Worm (Caenorhabditis elegans): ENCODE data around the gene srh-37.

The srh-37 gene

DNA sequence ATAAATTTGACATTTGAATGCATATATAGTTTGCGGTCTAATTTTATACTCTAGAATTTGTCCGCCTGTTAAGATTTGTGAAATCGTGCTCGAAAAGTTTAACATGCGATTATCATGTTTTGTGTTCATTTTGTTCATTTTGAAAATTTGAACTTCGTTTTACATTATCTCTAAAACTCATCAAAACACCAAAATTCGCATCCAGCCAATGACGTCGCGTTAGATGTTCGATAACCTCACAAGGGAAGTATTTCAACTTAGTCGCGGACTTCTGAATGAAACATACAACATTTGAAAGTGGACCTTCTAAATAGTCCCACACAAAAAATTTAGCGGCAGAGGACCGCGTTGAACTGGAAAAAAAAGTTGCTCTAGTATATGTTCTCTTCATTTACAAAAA is 29.1 kb upstream of the srh-37 start:
- no peak for TF ChIP-seq nhr-23 (tag; optimal IDR thresholded peaks at IDR 0.05)
- no peak for TF ChIP-seq skn-1 (tag; optimal IDR thresholded peaks at IDR 0.05)
- TF ChIP-seq ztf-1 (GFP tag; conservative IDR thresholded peaks at IDR 0.05): no peak
- no peak for TF ChIP-seq elt-3 (tag; optimal IDR thresholded peaks at IDR 0.05)
- no peak for TF ChIP-seq crh-2 (tag; optimal IDR thresholded peaks at IDR 0.05)
- no peak for TF ChIP-seq ztf-11 (tag; optimal IDR thresholded peaks at IDR 0.05)
- peak; percentile 31 for TF ChIP-seq elt-1 (tag; optimal IDR thresholded peaks at IDR 0.05)
- no peak for TF ChIP-seq nhr-12 (tag; optimal IDR thresholded peaks at IDR 0.05)
- TF ChIP-seq blmp-1 (tag; optimal IDR thresholded peaks at IDR 0.05; ENCODE audit: insufficient read depth): no peak
- TF ChIP-seq sma-9 (GFP tag; optimal IDR thresholded peaks at IDR 0.05): peak; percentile 50
- no peak for TF ChIP-seq sma-9 (tag; optimal IDR thresholded peaks at IDR 0.05)
- TF ChIP-seq nhr-129 (tag; optimal IDR thresholded peaks at IDR 0.05): no peak
- TF ChIP-seq lsy-2 (tag; optimal IDR thresholded peaks at IDR 0.05): no peak

ce11 chrV:539040-539510 is 26.8 kb upstream of the srh-37 start, which contains the start of gene nhr-155:
nhr-155 (plus strand) TSS chrV:539460.
- TF ChIP-seq elt-1 (tag; optimal IDR thresholded peaks at IDR 0.05): peak; percentile 95
- peak; percentile 30 for TF ChIP-seq ceh-16 (tag; optimal IDR thresholded peaks at IDR 0.05)
- peak; percentile 26 for TF ChIP-seq nhr-23 (tag; optimal IDR thresholded peaks at IDR 0.05)
- TF ChIP-seq lin-11 (tag; optimal IDR thresholded peaks at IDR 0.05): no peak
- no peak for TF ChIP-seq skn-1 (tag; optimal IDR thresholded peaks at IDR 0.05)
- TF ChIP-seq sma-9 (GFP tag; optimal IDR thresholded peaks at IDR 0.05): peak; percentile 81
- no peak for TF ChIP-seq sma-9 (tag; optimal IDR thresholded peaks at IDR 0.05)

DNA sequence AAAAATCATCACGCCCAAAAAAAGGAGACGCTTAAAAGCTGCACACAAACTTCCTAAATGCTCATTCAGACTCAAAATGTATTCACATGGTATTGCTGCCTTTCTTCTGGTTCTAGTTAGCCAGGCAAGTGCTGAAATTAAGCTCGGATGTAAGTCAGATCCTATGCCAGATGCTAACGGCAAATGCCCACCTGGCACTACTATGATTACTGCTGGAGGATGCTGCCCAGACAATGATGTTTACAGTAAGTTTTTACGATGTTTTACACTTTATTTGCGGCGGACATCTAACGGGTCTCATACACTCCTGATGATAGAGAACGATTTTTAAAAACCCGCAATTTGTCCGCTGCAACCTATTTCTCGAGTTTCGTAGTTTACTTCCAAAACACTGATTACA is 24.3 kb upstream of the srh-37 start, which contains the start of gene C14C6.5:
C14C6.5 (plus strand) TSS at position 58 of the 400 bp plus-strand sequence.
- TF ChIP-seq blmp-1 (tag; optimal IDR thresholded peaks at IDR 0.05; ENCODE audit: insufficient read depth) (no peak), egl-27 (tag; optimal IDR thresholded peaks at IDR 0.05) (no peak), dmd-4 (tag; optimal IDR thresholded peaks at IDR 0.05) (no peak), unc-39 (tag; optimal IDR thresholded peaks at IDR 0.05) (no peak), skn-1 (tag; optimal IDR thresholded peaks at IDR 0.05) (no peak), ztf-11 (tag; optimal IDR thresholded peaks at IDR 0.05) (no peak), sma-3 (GFP tag; optimal IDR thresholded peaks at IDR 0.05) (no peak), nhr-129 (tag; optimal IDR thresholded peaks at IDR 0.05) (no peak), zag-1 (tag; optimal IDR thresholded peaks at IDR 0.05) (no peak), lin-11 (tag; optimal IDR thresholded peaks at IDR 0.05) (no peak), nhr-21 (tag; optimal IDR thresholded peaks at IDR 0.05) (no peak), nhr-77 (tag; optimal IDR thresholded peaks at IDR 0.05) (no peak), aly-2 (tag; optimal IDR thresholded peaks at IDR 0.05) (no peak), R02D3.7 (tag; optimal IDR thresholded peaks at IDR 0.05) (no peak), F13H6.1 (tag; optimal IDR thresholded peaks at IDR 0.05) (no peak), lin-13 (GFP tag; optimal IDR thresholded peaks at IDR 0.05) (no peak)

DNA sequence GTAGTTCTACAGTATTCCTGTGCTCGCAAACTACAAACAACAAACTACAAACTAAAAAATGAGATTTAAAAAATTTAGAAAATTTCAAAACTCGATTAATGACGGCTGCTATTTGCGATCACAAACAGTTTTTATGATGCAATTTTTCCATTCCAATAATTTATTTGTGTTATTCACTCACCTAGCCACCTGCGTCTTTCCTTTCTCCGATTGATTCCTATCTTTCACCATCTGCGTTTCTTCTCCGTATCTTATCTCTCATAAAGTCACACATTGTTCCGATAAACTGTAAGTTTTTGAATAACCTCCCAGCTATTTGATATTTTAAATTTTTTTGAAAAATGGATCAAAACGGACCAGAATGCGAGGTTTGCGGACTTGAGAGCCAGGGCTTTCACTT is 21.9 kb upstream of the srh-37 start, which contains the start of gene nhr-132:
nhr-132 (plus strand) TSS at position 271 of the 400 bp plus-strand sequence.
- TF ChIP-seq nhr-10 (tag; optimal IDR thresholded peaks at IDR 0.05): no peak
- TF ChIP-seq nhr-6 (tag; optimal IDR thresholded peaks at IDR 0.05): no peak
- no peak for TF ChIP-seq nhr-237 (tag; optimal IDR thresholded peaks at IDR 0.05)
- TF ChIP-seq elt-3 (tag; optimal IDR thresholded peaks at IDR 0.05): no peak
- TF ChIP-seq F13H6.1 (tag; optimal IDR thresholded peaks at IDR 0.05): peak; percentile 27
- TF ChIP-seq alr-1 (tag; optimal IDR thresholded peaks at IDR 0.05): no peak
- TF ChIP-seq ceh-16 (tag; optimal IDR thresholded peaks at IDR 0.05): no peak
- no peak for TF ChIP-seq sem-4 (tag; optimal IDR thresholded peaks at IDR 0.05)
- no peak for TF ChIP-seq aly-2 (tag; optimal IDR thresholded peaks at IDR 0.05)
- no peak for TF ChIP-seq unc-62 (GFP tag; optimal IDR thresholded peaks at IDR 0.05)
- peak; percentile 91 for TF ChIP-seq nhr-129 (tag; optimal IDR thresholded peaks at IDR 0.05)
- TF ChIP-seq elt-1 (tag; optimal IDR thresholded peaks at IDR 0.05): no peak
- no peak for TF ChIP-seq zag-1 (tag; optimal IDR thresholded peaks at IDR 0.05)
- TF ChIP-seq snpc-4 (tag; optimal IDR thresholded peaks at IDR 0.05): no peak
- TF ChIP-seq lin-39 (tag; optimal IDR thresholded peaks at IDR 0.05): no peak
- TF ChIP-seq nhr-77 (tag; optimal IDR thresholded peaks at IDR 0.05): no peak
- TF ChIP-seq ceh-82 (tag; optimal IDR thresholded peaks at IDR 0.05): no peak
- TF ChIP-seq dmd-4 (tag; optimal IDR thresholded peaks at IDR 0.05): no peak
- no peak for TF ChIP-seq mab-5 (tag; optimal IDR thresholded peaks at IDR 0.05)
- no peak for TF ChIP-seq nhr-12 (tag; optimal IDR thresholded peaks at IDR 0.05)
- TF ChIP-seq R02D3.7 (tag; optimal IDR thresholded peaks at IDR 0.05): no peak
- no peak for TF ChIP-seq lin-13 (GFP tag; optimal IDR thresholded peaks at IDR 0.05)
- TF ChIP-seq sma-9 (GFP tag; optimal IDR thresholded peaks at IDR 0.05): peak; percentile 88
- no peak for TF ChIP-seq sma-9 (tag; optimal IDR thresholded peaks at IDR 0.05)
- no peak for TF ChIP-seq ztf-1 (GFP tag; conservative IDR thresholded peaks at IDR 0.05)
- TF ChIP-seq ZK546.5 (tag; optimal IDR thresholded peaks at IDR 0.05): no peak
- TF ChIP-seq unc-55 (GFP tag; optimal IDR thresholded peaks at IDR 0.05): no peak
- no peak for TF ChIP-seq ztf-11 (tag; optimal IDR thresholded peaks at IDR 0.05)
- TF ChIP-seq unc-39 (tag; optimal IDR thresholded peaks at IDR 0.05): no peak
- no peak for TF ChIP-seq mdl-1 (tag; optimal IDR thresholded peaks at IDR 0.05)
- no peak for TF ChIP-seq nhr-23 (tag; optimal IDR thresholded peaks at IDR 0.05)
- TF ChIP-seq mbf-1 (tag; optimal IDR thresholded peaks at IDR 0.05): no peak
- TF ChIP-seq crh-2 (tag; optimal IDR thresholded peaks at IDR 0.05): peak; percentile 29
- peak in 1 of 2 experiments; percentile 38 for TF ChIP-seq lsy-2 (tag; optimal IDR thresholded peaks at IDR 0.05)
- TF ChIP-seq C34F6.9 (tag; optimal IDR thresholded peaks at IDR 0.05): peak; percentile 20
- TF ChIP-seq ama-1 (optimal IDR thresholded peaks at IDR 0.05): no peak
- peak; percentile 48 for TF ChIP-seq nhr-25 (tag; optimal IDR thresholded peaks at IDR 0.05)
- no peak for TF ChIP-seq lin-11 (tag; optimal IDR thresholded peaks at IDR 0.05)
- TF ChIP-seq gmeb-1 (tag; optimal IDR thresholded peaks at IDR 0.05): peak; percentile 32
